Fruit fly (Drosophila melanogaster): ENCODE measurements around the gene Bdbt.

Bdbt gene

DNA sequence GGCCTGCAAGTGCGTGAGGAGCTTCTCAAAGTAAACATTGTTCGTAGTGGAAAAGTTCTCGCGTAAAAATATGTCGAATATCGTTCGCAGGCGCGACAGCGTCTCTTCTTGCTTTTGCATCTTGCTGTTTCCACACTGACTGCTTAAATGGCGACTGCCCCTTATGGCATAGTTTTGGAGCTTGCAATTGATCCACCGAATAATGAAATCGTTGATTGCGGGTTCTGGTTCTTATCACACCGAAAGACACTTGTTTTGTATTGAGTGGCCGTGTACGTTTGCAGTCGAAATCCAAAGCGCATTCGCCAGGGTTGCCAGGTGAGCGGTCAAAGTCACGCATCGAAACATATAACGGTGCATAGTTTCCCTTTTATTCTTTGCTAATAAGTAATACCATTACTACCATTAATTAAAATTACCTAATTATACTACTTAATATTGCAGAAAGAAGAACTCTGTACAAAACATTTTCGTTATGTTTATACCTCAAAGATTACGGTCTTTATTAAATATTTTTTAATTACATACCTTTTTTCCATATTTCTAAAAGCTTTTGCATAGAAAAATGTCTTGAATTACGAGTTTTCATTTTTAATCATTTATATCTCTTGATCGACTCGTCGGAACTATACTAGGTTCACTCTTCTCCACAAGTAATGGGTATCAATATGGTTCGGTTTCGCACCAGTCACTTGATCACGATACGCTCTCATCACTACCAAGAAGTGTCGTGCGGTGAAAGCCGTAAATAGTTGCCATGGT, 17.0 kb downstream of the Bdbt start, which contains the start of the genes CG7044 and Tbc1d22 (continued):
- TF ChIP-seq slp2 (GFP tag; optimal IDR thresholded peaks at IDR 0.05) (peak; percentile 46), tap (tag; optimal IDR thresholded peaks at IDR 0.05) (no peak)

DNA sequence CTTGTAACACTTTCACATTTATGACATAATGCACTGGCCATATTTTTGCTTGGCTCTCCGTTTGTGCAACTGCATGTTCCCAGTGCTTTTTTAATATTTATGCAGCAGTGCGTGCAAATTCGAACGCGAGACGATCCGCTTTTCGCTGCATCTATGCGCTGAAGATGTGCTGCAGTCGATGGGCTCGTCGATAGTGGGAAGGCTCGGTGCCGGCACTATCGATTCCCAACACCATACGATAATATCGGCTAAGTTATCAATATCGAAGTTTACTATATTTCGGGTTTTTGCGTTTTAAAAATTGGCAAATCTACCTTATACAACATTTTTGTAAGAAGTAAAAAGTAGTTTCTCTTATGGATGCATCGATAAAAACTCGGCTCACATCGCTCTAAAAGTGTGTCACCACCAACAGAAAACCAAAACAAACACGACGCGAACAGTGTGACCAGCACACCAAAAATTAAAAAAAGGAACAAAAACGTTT, 21.0 kb downstream of the Bdbt start, which contains the start of gene RhoGAP93B:
TSS of gene RhoGAP93B (minus strand) at position 197 of the 487 bp plus-strand sequence.
- TF ChIP-seq cato (GFP tag; optimal IDR thresholded peaks at IDR 0.05; ENCODE audit: borderline replicate concordance) (peak; percentile 63), CG12659 (GFP tag; optimal IDR thresholded peaks at IDR 0.05) (peak; percentile 92), Spps (tag; optimal IDR thresholded peaks at IDR 0.05) (peak; percentile 81), Oli (tag; optimal IDR thresholded peaks at IDR 0.05) (peak; percentile 63), sr (GFP tag; IDR thresholded peaks at IDR 0.05) (no peak), CG14667 (GFP tag; IDR thresholded peaks at IDR 0.05) (peak; percentile 91), ci (GFP tag; IDR thresholded peaks at IDR 0.05) (peak; percentile 88), BEAF-32 (GFP tag; optimal IDR thresholded peaks at IDR 0.05) (peak; percentile 100), Hr3 (GFP tag; optimal IDR thresholded peaks at IDR 0.05) (peak; percentile 89), run (tag; optimal IDR thresholded peaks at IDR 0.05) (peak; percentile 40), Hr78 (GFP tag; optimal IDR thresholded peaks at IDR 0.05) (no peak), CG16779 (GFP tag; IDR thresholded peaks at IDR 0.05) (peak; percentile 74), h (optimal IDR thresholded peaks at IDR 0.05) (no peak), shn (GFP tag; optimal IDR thresholded peaks at IDR 0.05) (peak; percentile 93), CG32767 (GFP tag; IDR thresholded peaks at IDR 0.05) (peak; percentile 80; the same call in 1 of the 2 replicates), CG14441 (GFP tag; IDR thresholded peaks at IDR 0.05) (peak; percentile 92), ac (GFP tag; optimal IDR thresholded peaks at IDR 0.05) (no peak), CG13287 (GFP tag; IDR thresholded peaks at IDR 0.05; ENCODE audit: partially characterized antibody) (peak; percentile 100), CG2116 (GFP tag; optimal IDR thresholded peaks at IDR 0.05) (peak; percentile 90), CG13123 (GFP tag; optimal IDR thresholded peaks at IDR 0.05) (peak; percentile 58), Med (GFP tag) (peak; percentile 99), NFAT (GFP tag; IDR thresholded peaks at IDR 0.05) (peak; percentile 94), trh (GFP tag; optimal IDR thresholded peaks at IDR 0.05) (peak; percentile 79), Tbp (GFP tag; optimal IDR thresholded peaks at IDR 0.05) (no peak), H15 (GFP tag; IDR thresholded peaks at IDR 0.05) (peak; percentile 90), CG31224 (GFP tag; IDR thresholded peaks at IDR 0.05) (peak; percentile 85), GATAe (GFP tag; conservative IDR thresholded peaks at IDR 0.05) (peak; percentile 73; the same call in 1 of the 2 replicates), Camta (GFP tag; optimal IDR thresholded peaks at IDR 0.05) (peak; percentile 76), ERR (GFP tag; optimal IDR thresholded peaks at IDR 0.05) (peak; percentile 80), her (GFP tag; optimal IDR thresholded peaks at IDR 0.05) (peak; percentile 69), dati (GFP tag; IDR thresholded peaks at IDR 0.05) (peak; percentile 52; the same call in 1 of the 2 replicates), vnd (GFP tag; IDR thresholded peaks at IDR 0.05; ENCODE audit: partially characterized antibody) (peak; percentile 100), CG3726 (GFP tag; IDR thresholded peaks at IDR 0.05) (peak; percentile 86), CG3163 (GFP tag; optimal IDR thresholded peaks at IDR 0.05) (peak; percentile 77), CG1024 (GFP tag; IDR thresholded peaks at IDR 0.05) (peak; percentile 84), pum (GFP tag; optimal IDR thresholded peaks at IDR 0.05) (peak; percentile 84), CG3838 (GFP tag; optimal IDR thresholded peaks at IDR 0.05) (peak; percentile 79), CG12942 (GFP tag; optimal IDR thresholded peaks at IDR 0.05) (peak; percentile 77), CG2889 (GFP tag; IDR thresholded peaks at IDR 0.05) (peak; percentile 74; the same call in 2 of the 3 replicates), CG34422 (GFP tag; IDR thresholded peaks at IDR 0.05) (peak; percentile 94), sisA (GFP tag; IDR thresholded peaks at IDR 0.05) (peak; percentile 96), hbn (GFP tag; IDR thresholded peaks at IDR 0.05; ENCODE audit: partially characterized antibody) (peak; percentile 100), CrebB (tag; optimal IDR thresholded peaks at IDR 0.05) (peak; percentile 56), ato (GFP tag; IDR thresholded peaks at IDR 0.05; ENCODE audit: partially characterized antibody) (peak; percentile 99), sens-2 (GFP tag; IDR thresholded peaks at IDR 0.05) (peak; percentile 92), CG7372 (GFP tag; IDR thresholded peaks at IDR 0.05) (peak; percentile 93)
